Fruit fly (Drosophila melanogaster): ENCODE results near the gene Jon25Bii.

Gene Jon25Bii

dm6 chr2L:5000287-5000871 is 47.4 kb upstream of the Jon25Bii start (continued):
- TF ChIP-seq CG16813 (GFP tag; IDR thresholded peaks at IDR 0.05; ENCODE audit: partially characterized antibody) (0 out of 3 replicates have a peak, but pooled peaks have one; percentile 13), CG8290 (GFP tag; optimal IDR thresholded peaks at IDR 0.05) (peak; percentile 79), CG8290 (tag; optimal IDR thresholded peaks at IDR 0.05) (peak; percentile 13 to 49), hb (GFP tag; IDR thresholded peaks at IDR 0.05; ENCODE audit: partially characterized antibody) (no peak), CG10959 (GFP tag; IDR thresholded peaks at IDR 0.05) (peak; percentile 70), CG3065 (GFP tag; optimal IDR thresholded peaks at IDR 0.05) (peak; percentile 45), Hmx (GFP tag; optimal IDR thresholded peaks at IDR 0.05) (peak; percentile 69), unc-4 (GFP tag; IDR thresholded peaks at IDR 0.05; ENCODE audit: partially characterized antibody) (no peak), knrl (GFP tag; IDR thresholded peaks at IDR 0.05; ENCODE audit: partially characterized antibody) (no peak), BtbVII (GFP tag; optimal IDR thresholded peaks at IDR 0.05) (peak; percentile 84), Lpt (GFP tag; optimal IDR thresholded peaks at IDR 0.05) (no peak), so (GFP tag; IDR thresholded peaks at IDR 0.05) (peak; percentile 82), CG15601 (tag; optimal IDR thresholded peaks at IDR 0.05) (peak; percentile 79), tup (GFP tag; optimal IDR thresholded peaks at IDR 0.05) (peak; percentile 46), CG34224 (GFP tag; IDR thresholded peaks at IDR 0.05; ENCODE audit: partially characterized antibody) (no peak), ttk (GFP tag; IDR thresholded peaks at IDR 0.05) (peak; percentile 69), lov (optimal IDR thresholded peaks at IDR 0.05) (no peak), lov (GFP tag; IDR thresholded peaks at IDR 0.05) (0 out of 3 replicates have a peak, but pooled peaks have one; percentile 61), Neu2 (GFP tag; optimal IDR thresholded peaks at IDR 0.05; ENCODE audit: borderline replicate concordance) (peak; percentile 45), CG6765 (GFP tag; optimal IDR thresholded peaks at IDR 0.05) (peak; percentile 72), CG18476 (GFP tag; optimal IDR thresholded peaks at IDR 0.05) (peak; percentile 78), sr (GFP tag; IDR thresholded peaks at IDR 0.05) (peak; percentile 41; the same call in 2 of the 3 replicates), CG4617 (GFP tag; optimal IDR thresholded peaks at IDR 0.05; ENCODE audit: borderline replicate concordance) (peak; percentile 34), Sox100B (GFP tag; optimal IDR thresholded peaks at IDR 0.05) (peak; percentile 85), run (tag; optimal IDR thresholded peaks at IDR 0.05) (peak; percentile 27), Eip74EF (GFP tag; optimal IDR thresholded peaks at IDR 0.05) (peak in 1 of 2 experiments; percentile 75), az2 (GFP tag; optimal IDR thresholded peaks at IDR 0.05) (peak; percentile 77), gsb-n (tag; optimal IDR thresholded peaks at IDR 0.05) (peak; percentile 73), CG8388 (GFP tag; optimal IDR thresholded peaks at IDR 0.05) (peak; percentile 82), Jarid2 (GFP tag; optimal IDR thresholded peaks at IDR 0.05) (peak; percentile 52), sd (tag; optimal IDR thresholded peaks at IDR 0.05) (peak; percentile 53), en (GFP tag; optimal IDR thresholded peaks at IDR 0.05) (peak; percentile 45), zen (tag; optimal IDR thresholded peaks at IDR 0.05) (peak; percentile 92), chif (GFP tag; optimal IDR thresholded peaks at IDR 0.05) (peak; percentile 74 to 85), CkIIα-i1 (GFP tag; IDR thresholded peaks at IDR 0.05) (no peak), CG8089 (GFP tag; optimal IDR thresholded peaks at IDR 0.05) (peak; percentile 66), CG4282 (GFP tag; optimal IDR thresholded peaks at IDR 0.05) (no peak), dpn (GFP tag; optimal IDR thresholded peaks at IDR 0.05) (peak; percentile 58 to 64), CG2129 (GFP tag; IDR thresholded peaks at IDR 0.05; ENCODE audit: partially characterized antibody) (no peak), CG10979 (tag; optimal IDR thresholded peaks at IDR 0.05) (peak; percentile 90), CG14860 (GFP tag; IDR thresholded peaks at IDR 0.05; ENCODE audit: partially characterized antibody) (no peak), kah (GFP tag; optimal IDR thresholded peaks at IDR 0.05) (peak; percentile 60), gt (GFP tag; IDR thresholded peaks at IDR 0.05) (no peak), CG6689 (GFP tag; IDR thresholded peaks at IDR 0.05) (peak; percentile 78), Lim3 (GFP tag; IDR thresholded peaks at IDR 0.05) (no peak; the same call in 1 of the 2 replicates), CG11695 (GFP tag; IDR thresholded peaks at IDR 0.05) (peak; percentile 86), her (GFP tag; optimal IDR thresholded peaks at IDR 0.05) (peak; percentile 46), ato (GFP tag; IDR thresholded peaks at IDR 0.05; ENCODE audit: partially characterized antibody) (no peak), CG4854 (GFP tag; optimal IDR thresholded peaks at IDR 0.05) (peak; percentile 49)

Measured in whole organism, embryonic.